Fruit fly (Drosophila melanogaster): ENCODE measurements around the gene dor.

dm6 chrX:1623163-1623562, 41.7 kb upstream of the dor start:
- TF ChIP-seq CG8478 (optimal IDR thresholded peaks at IDR 0.05) (no peak), psq (optimal IDR thresholded peaks at IDR 0.05) (no peak), Dll (optimal IDR thresholded peaks at IDR 0.05) (no peak), usp (GFP tag; optimal IDR thresholded peaks at IDR 0.05) (no peak), EcR (GFP tag; optimal IDR thresholded peaks at IDR 0.05) (peak in 1 of 2 experiments; percentile 1)

All from whole organism.